Worm (Caenorhabditis elegans): ENCODE results near the gene ceh-99.

- TF ChIP-seq tbp1 (GFP tag; optimal IDR thresholded peaks at IDR 0.05) (no peak), F57C9.4 (tag; optimal IDR thresholded peaks at IDR 0.05) (no peak)
Observed at ce11 chrII:12473406-12473805, 46.4 kb upstream of the ceh-99 start, which contains the start of gene srg-17.
